Worm (Caenorhabditis elegans): ENCODE results near the gene clec-36.

The clec-36 gene

ce11 chrV:16833672-16834071, 14.7 kb downstream of the clec-36 start:
- TF ChIP-seq Y55F3AM.14 (GFP tag; optimal IDR thresholded peaks at IDR 0.05) (no peak), mdl-1 (tag; optimal IDR thresholded peaks at IDR 0.05) (no peak), nhr-21 (tag; optimal IDR thresholded peaks at IDR 0.05) (no peak), unc-62 (GFP tag; optimal IDR thresholded peaks at IDR 0.05) (no peak), nhr-77 (tag; optimal IDR thresholded peaks at IDR 0.05) (no peak), nhr-10 (tag; optimal IDR thresholded peaks at IDR 0.05) (no peak), blmp-1 (tag; optimal IDR thresholded peaks at IDR 0.05; ENCODE audit: insufficient read depth) (no peak), nhr-237 (tag; optimal IDR thresholded peaks at IDR 0.05) (no peak), lin-11 (tag; optimal IDR thresholded peaks at IDR 0.05) (no peak), fos-1 (tag; optimal IDR thresholded peaks at IDR 0.05) (no peak), nhr-25 (tag; optimal IDR thresholded peaks at IDR 0.05) (no peak), sma-9 (GFP tag; optimal IDR thresholded peaks at IDR 0.05) (no peak), sma-9 (tag; optimal IDR thresholded peaks at IDR 0.05) (no peak), snpc-4 (tag; optimal IDR thresholded peaks at IDR 0.05) (no peak), ceh-16 (tag; optimal IDR thresholded peaks at IDR 0.05) (no peak), lin-13 (GFP tag; optimal IDR thresholded peaks at IDR 0.05) (no peak), alr-1 (tag; optimal IDR thresholded peaks at IDR 0.05) (no peak), sem-4 (tag; optimal IDR thresholded peaks at IDR 0.05) (no peak)

- TF ChIP-seq nhr-11 (tag; optimal IDR thresholded peaks at IDR 0.05) (no peak), alr-1 (tag; optimal IDR thresholded peaks at IDR 0.05) (no peak), ZK546.5 (tag; optimal IDR thresholded peaks at IDR 0.05) (no peak), sma-9 (GFP tag; optimal IDR thresholded peaks at IDR 0.05) (no peak), sma-9 (tag; optimal IDR thresholded peaks at IDR 0.05) (no peak), nhr-10 (tag; optimal IDR thresholded peaks at IDR 0.05) (no peak), unc-62 (GFP tag; optimal IDR thresholded peaks at IDR 0.05) (no peak), ztf-1 (GFP tag; conservative IDR thresholded peaks at IDR 0.05) (no peak), blmp-1 (tag; optimal IDR thresholded peaks at IDR 0.05; ENCODE audit: insufficient read depth) (no peak), skn-1 (tag; optimal IDR thresholded peaks at IDR 0.05) (no peak), dmd-4 (tag; optimal IDR thresholded peaks at IDR 0.05) (no peak), nhr-25 (tag; optimal IDR thresholded peaks at IDR 0.05) (no peak)
Observed at ce11 chrV:16832865-16833264, 15.5 kb downstream of the clec-36 start, which contains the start of gene phy-3. TSS of gene phy-3 (plus strand) at chrV:16833165.

- TF ChIP-seq gmeb-1 (tag; optimal IDR thresholded peaks at IDR 0.05) = no peak
- no peak for TF ChIP-seq nhr-12 (tag; optimal IDR thresholded peaks at IDR 0.05)
- TF ChIP-seq nhr-6 (tag; optimal IDR thresholded peaks at IDR 0.05) = no peak
- TF ChIP-seq nhr-11 (tag; optimal IDR thresholded peaks at IDR 0.05) = no peak
- TF ChIP-seq mbf-1 (tag; optimal IDR thresholded peaks at IDR 0.05) = no peak
Observed at ce11 chrV:16831921-16832320, 16.5 kb downstream of the clec-36 start, which contains the start of gene srh-215. TSS of gene srh-215 (minus strand) at chrV:16832021.

- TF ChIP-seq sma-3 (GFP tag; optimal IDR thresholded peaks at IDR 0.05) (no peak), ama-1 (optimal IDR thresholded peaks at IDR 0.05) (no peak), sem-4 (tag; optimal IDR thresholded peaks at IDR 0.05) (no peak), mab-5 (tag; optimal IDR thresholded peaks at IDR 0.05) (no peak)
Observed at ce11 chrV:16831310-16831709, 17.1 kb downstream of the clec-36 start.

ce11 chrV:16829396-16829795, 19.0 kb downstream of the clec-36 start, which contains the start of gene srh-214:
TSS of gene srh-214 (minus strand) at chrV:16829755.
- TF ChIP-seq C34F6.9 (tag; optimal IDR thresholded peaks at IDR 0.05) = no peak
- no peak for TF ChIP-seq elt-1 (tag; optimal IDR thresholded peaks at IDR 0.05)
- TF ChIP-seq nhr-77 (tag; optimal IDR thresholded peaks at IDR 0.05) = no peak
- TF ChIP-seq lsy-2 (tag; optimal IDR thresholded peaks at IDR 0.05) = no peak
- no peak for TF ChIP-seq mbf-1 (tag; optimal IDR thresholded peaks at IDR 0.05)
- no peak for TF ChIP-seq nhr-25 (tag; optimal IDR thresholded peaks at IDR 0.05)
- TF ChIP-seq F13H6.1 (tag; optimal IDR thresholded peaks at IDR 0.05) = no peak
- TF ChIP-seq ceh-82 (tag; optimal IDR thresholded peaks at IDR 0.05) = no peak
- no peak for TF ChIP-seq fos-1 (tag; optimal IDR thresholded peaks at IDR 0.05)
- no peak for TF ChIP-seq dmd-4 (tag; optimal IDR thresholded peaks at IDR 0.05)
- TF ChIP-seq aly-2 (tag; optimal IDR thresholded peaks at IDR 0.05) = no peak
- no peak for TF ChIP-seq nhr-10 (tag; optimal IDR thresholded peaks at IDR 0.05)
- no peak for TF ChIP-seq sma-3 (GFP tag; optimal IDR thresholded peaks at IDR 0.05)
- TF ChIP-seq unc-55 (GFP tag; optimal IDR thresholded peaks at IDR 0.05) = no peak
- TF ChIP-seq nhr-129 (tag; optimal IDR thresholded peaks at IDR 0.05) = no peak
